Worm (Caenorhabditis elegans): Measurements from ENCODE around the gene plx-1.

plx-1 gene

DNA sequence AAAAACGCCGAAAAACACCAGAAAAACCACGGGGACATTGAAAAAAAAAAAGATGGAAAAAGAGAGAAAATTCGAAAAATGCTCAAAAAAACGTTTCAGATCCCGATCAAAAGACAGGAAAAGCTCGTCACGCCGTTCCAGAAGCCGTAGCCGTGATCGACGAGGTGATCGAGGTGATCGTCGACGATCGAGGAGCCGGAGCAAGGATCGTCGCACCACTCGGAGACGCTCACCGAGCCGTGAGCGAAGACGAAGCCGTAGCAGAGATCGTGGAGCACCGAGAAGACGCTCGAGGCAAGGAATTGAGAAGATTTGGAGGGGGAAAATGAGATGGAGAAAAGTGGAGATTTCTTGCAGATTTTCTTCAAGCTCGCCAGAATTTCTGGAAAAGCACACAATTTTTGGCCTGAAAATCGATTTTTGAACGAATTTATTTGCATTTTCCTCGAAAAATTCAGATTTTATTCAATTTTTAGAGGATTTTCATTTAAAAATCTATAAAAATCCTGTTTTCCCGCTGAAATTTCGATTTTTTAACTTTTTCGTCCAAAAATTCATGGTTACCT is 54.0 kb downstream of the plx-1 start:
- TF ChIP-seq ref-1 (GFP tag; conservative IDR thresholded peaks at IDR 0.05): no peak
- no peak for TF ChIP-seq T22C8.4 (GFP tag; IDR thresholded peaks at IDR 0.05)
- no peak for TF ChIP-seq cog-1 (tag; optimal IDR thresholded peaks at IDR 0.05)
- no peak for TF ChIP-seq klf-2 (GFP tag; conservative IDR thresholded peaks at IDR 0.05)
- TF ChIP-seq med-1 (GFP tag; optimal IDR thresholded peaks at IDR 0.05; ENCODE audit: insufficient read depth): no peak
- TF ChIP-seq ztf-23 (GFP tag; IDR thresholded peaks at IDR 0.05): no peak
- no peak for TF ChIP-seq flt-1 (GFP tag; IDR thresholded peaks at IDR 0.05)

- TF ChIP-seq ztf-23 (GFP tag; IDR thresholded peaks at IDR 0.05) (no peak), ztf-29 (GFP tag; IDR thresholded peaks at IDR 0.05) (no peak), flt-1 (GFP tag; IDR thresholded peaks at IDR 0.05) (no peak), klf-2 (GFP tag; conservative IDR thresholded peaks at IDR 0.05) (no peak), cog-1 (tag; optimal IDR thresholded peaks at IDR 0.05) (no peak), ref-1 (GFP tag; conservative IDR thresholded peaks at IDR 0.05) (no peak), tab-1 (GFP tag; IDR thresholded peaks at IDR 0.05) (no peak), T22C8.4 (GFP tag; IDR thresholded peaks at IDR 0.05) (no peak), med-1 (GFP tag; optimal IDR thresholded peaks at IDR 0.05; ENCODE audit: insufficient read depth) (no peak)
These were observed 56.1 kb downstream of the plx-1 start for ce11 chrIV:1015430-1015829.

- TF ChIP-seq flt-1 (GFP tag; IDR thresholded peaks at IDR 0.05): no peak
- no peak for TF ChIP-seq med-1 (GFP tag; optimal IDR thresholded peaks at IDR 0.05; ENCODE audit: insufficient read depth)
- no peak for TF ChIP-seq cog-1 (tag; optimal IDR thresholded peaks at IDR 0.05)
- no peak for TF ChIP-seq ztf-29 (GFP tag; IDR thresholded peaks at IDR 0.05)
- no peak for TF ChIP-seq ref-1 (GFP tag; conservative IDR thresholded peaks at IDR 0.05)
- TF ChIP-seq klf-2 (GFP tag; conservative IDR thresholded peaks at IDR 0.05): no peak
- no peak for TF ChIP-seq tab-1 (GFP tag; IDR thresholded peaks at IDR 0.05)
- TF ChIP-seq ztf-23 (GFP tag; IDR thresholded peaks at IDR 0.05): no peak
These were observed 60.5 kb downstream of the plx-1 start for ce11 chrIV:1019801-1020200.

DNA sequence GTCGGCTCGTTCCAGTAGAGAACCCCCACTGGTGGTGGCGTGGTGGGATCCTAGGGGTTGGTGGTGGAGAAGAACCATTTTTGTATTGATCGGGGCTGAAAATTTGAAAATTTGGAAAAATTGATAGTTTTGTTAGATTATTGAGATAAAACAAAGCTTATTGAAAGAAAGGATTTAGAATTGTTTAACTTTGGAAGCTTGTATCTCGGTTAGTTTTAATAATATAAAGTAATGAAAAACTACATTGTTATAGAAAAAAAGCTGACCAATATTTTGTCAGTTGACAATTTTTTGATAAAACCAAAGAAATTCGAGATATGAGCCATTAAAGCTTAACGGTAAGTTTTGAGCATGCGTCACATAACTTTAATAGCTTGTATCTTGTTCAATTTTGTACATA is 70.6 kb downstream of the plx-1 start, which contains the start of gene abhd-14:
TSS of gene abhd-14 (minus strand) at position 101 of the 400 bp plus-strand sequence.
- TF ChIP-seq med-1 (GFP tag; optimal IDR thresholded peaks at IDR 0.05; ENCODE audit: insufficient read depth) (no peak), cog-1 (tag; optimal IDR thresholded peaks at IDR 0.05) (no peak), T22C8.4 (GFP tag; IDR thresholded peaks at IDR 0.05) (no peak), klf-2 (GFP tag; conservative IDR thresholded peaks at IDR 0.05) (no peak), ztf-29 (GFP tag; IDR thresholded peaks at IDR 0.05) (no peak), flt-1 (GFP tag; IDR thresholded peaks at IDR 0.05) (no peak), ztf-23 (GFP tag; IDR thresholded peaks at IDR 0.05) (no peak), tab-1 (GFP tag; IDR thresholded peaks at IDR 0.05) (no peak)
